Worm (Caenorhabditis elegans): ENCODE measurements around the gene sri-31.

sri-31 gene

ce11 chrII:3063366-3063765, 12.6 kb downstream of the sri-31 start:
- TF ChIP-seq nhr-21 (tag; optimal IDR thresholded peaks at IDR 0.05) (no peak), snpc-4 (tag; optimal IDR thresholded peaks at IDR 0.05) (no peak), lin-39 (tag; optimal IDR thresholded peaks at IDR 0.05) (no peak), mbf-1 (tag; optimal IDR thresholded peaks at IDR 0.05) (no peak), nhr-10 (tag; optimal IDR thresholded peaks at IDR 0.05) (no peak), nhr-11 (tag; optimal IDR thresholded peaks at IDR 0.05) (no peak), dmd-4 (tag; optimal IDR thresholded peaks at IDR 0.05) (no peak), crh-2 (tag; optimal IDR thresholded peaks at IDR 0.05) (no peak), sma-9 (GFP tag; optimal IDR thresholded peaks at IDR 0.05) (no peak), sma-9 (tag; optimal IDR thresholded peaks at IDR 0.05) (no peak), peb-1 (tag; optimal IDR thresholded peaks at IDR 0.05) (no peak), ceh-82 (tag; optimal IDR thresholded peaks at IDR 0.05) (no peak), ztf-11 (tag; optimal IDR thresholded peaks at IDR 0.05) (no peak), C34F6.9 (tag; optimal IDR thresholded peaks at IDR 0.05) (no peak), nhr-23 (tag; optimal IDR thresholded peaks at IDR 0.05) (no peak), alr-1 (tag; optimal IDR thresholded peaks at IDR 0.05) (no peak)

- TF ChIP-seq ama-1 (optimal IDR thresholded peaks at IDR 0.05), result no peak
- TF ChIP-seq ceh-16 (tag; optimal IDR thresholded peaks at IDR 0.05), result no peak
- no peak for TF ChIP-seq peb-1 (tag; optimal IDR thresholded peaks at IDR 0.05)
Observed at ce11 chrII:3063984-3064383, 13.2 kb downstream of the sri-31 start.

ce11 chrII:3064631-3065030, 13.8 kb downstream of the sri-31 start:
- no peak for TF ChIP-seq alr-1 (tag; optimal IDR thresholded peaks at IDR 0.05)
- TF ChIP-seq lin-11 (tag; optimal IDR thresholded peaks at IDR 0.05), result no peak
- TF ChIP-seq nhr-25 (tag; optimal IDR thresholded peaks at IDR 0.05), result no peak
- TF ChIP-seq sma-9 (GFP tag; optimal IDR thresholded peaks at IDR 0.05), result no peak
- TF ChIP-seq sma-9 (tag; optimal IDR thresholded peaks at IDR 0.05), result no peak

- TF ChIP-seq crh-2 (tag; optimal IDR thresholded peaks at IDR 0.05) (no peak), gmeb-1 (tag; optimal IDR thresholded peaks at IDR 0.05) (no peak), nhr-11 (tag; optimal IDR thresholded peaks at IDR 0.05) (no peak), dmd-4 (tag; optimal IDR thresholded peaks at IDR 0.05) (no peak), elt-1 (tag; optimal IDR thresholded peaks at IDR 0.05) (no peak), ztf-11 (tag; optimal IDR thresholded peaks at IDR 0.05) (no peak), mbf-1 (tag; optimal IDR thresholded peaks at IDR 0.05) (no peak), nhr-25 (tag; optimal IDR thresholded peaks at IDR 0.05) (no peak), ztf-1 (GFP tag; conservative IDR thresholded peaks at IDR 0.05) (no peak), peb-1 (tag; optimal IDR thresholded peaks at IDR 0.05) (no peak), sem-4 (tag; optimal IDR thresholded peaks at IDR 0.05) (no peak), ceh-82 (tag; optimal IDR thresholded peaks at IDR 0.05) (no peak), alr-1 (tag; optimal IDR thresholded peaks at IDR 0.05) (no peak), lin-39 (tag; optimal IDR thresholded peaks at IDR 0.05) (no peak), aly-2 (tag; optimal IDR thresholded peaks at IDR 0.05) (no peak), ceh-16 (tag; optimal IDR thresholded peaks at IDR 0.05) (no peak), nhr-23 (tag; optimal IDR thresholded peaks at IDR 0.05) (no peak)
Observed at ce11 chrII:3065086-3065485, 14.3 kb downstream of the sri-31 start.

ce11 chrII:3066401-3066800, 15.6 kb downstream of the sri-31 start:
- TF ChIP-seq nhr-129 (tag; optimal IDR thresholded peaks at IDR 0.05) (no peak), mdl-1 (tag; optimal IDR thresholded peaks at IDR 0.05) (no peak), unc-39 (tag; optimal IDR thresholded peaks at IDR 0.05) (no peak), ztf-11 (tag; optimal IDR thresholded peaks at IDR 0.05) (no peak), ceh-82 (tag; optimal IDR thresholded peaks at IDR 0.05) (no peak), ztf-4 (tag; optimal IDR thresholded peaks at IDR 0.05) (no peak)

- TF ChIP-seq nhr-6 (tag; optimal IDR thresholded peaks at IDR 0.05) (no peak), mbf-1 (tag; optimal IDR thresholded peaks at IDR 0.05) (no peak), nhr-23 (tag; optimal IDR thresholded peaks at IDR 0.05) (no peak), R02D3.7 (tag; optimal IDR thresholded peaks at IDR 0.05) (no peak), skn-1 (tag; optimal IDR thresholded peaks at IDR 0.05) (no peak), unc-39 (tag; optimal IDR thresholded peaks at IDR 0.05) (no peak), mdl-1 (tag; optimal IDR thresholded peaks at IDR 0.05) (no peak), nhr-21 (tag; optimal IDR thresholded peaks at IDR 0.05) (no peak), nhr-11 (tag; optimal IDR thresholded peaks at IDR 0.05) (no peak), ztf-1 (GFP tag; conservative IDR thresholded peaks at IDR 0.05) (no peak), peb-1 (tag; optimal IDR thresholded peaks at IDR 0.05) (no peak), sem-4 (tag; optimal IDR thresholded peaks at IDR 0.05) (no peak), ZK546.5 (tag; optimal IDR thresholded peaks at IDR 0.05) (no peak), nhr-25 (tag; optimal IDR thresholded peaks at IDR 0.05) (no peak), sma-9 (GFP tag; optimal IDR thresholded peaks at IDR 0.05) (no peak), sma-9 (tag; optimal IDR thresholded peaks at IDR 0.05) (no peak)
Observed at ce11 chrII:3067447-3067846, 16.6 kb downstream of the sri-31 start.
